Fruit fly (Drosophila melanogaster): ENCODE measurements around the gene CG42813.

Gene CG42813

dm6 chr3R:27203856-27204255, 24.5 kb downstream of the CG42813 start:
- TF ChIP-seq ss (GFP tag; optimal IDR thresholded peaks at IDR 0.05): peak in 1 of 2 experiments; percentile 60
- TF ChIP-seq Eip78C (GFP tag): peak; percentile 60
- no peak for TF ChIP-seq CG8319 (GFP tag; optimal IDR thresholded peaks at IDR 0.05)

- TF ChIP-seq Hr38 (GFP tag; optimal IDR thresholded peaks at IDR 0.05): no peak
- peak; percentile 34 for TF ChIP-seq fkh (GFP tag; optimal IDR thresholded peaks at IDR 0.05)
- no peak for TF ChIP-seq CG11762 (GFP tag; optimal IDR thresholded peaks at IDR 0.05; ENCODE audit: insufficient read depth)
- TF ChIP-seq Eip78C (GFP tag): no peak
- no peak for TF ChIP-seq Gug (GFP tag; IDR thresholded peaks at IDR 0.05)
- TF ChIP-seq CG16779 (tag; optimal IDR thresholded peaks at IDR 0.05): no peak
Observed at dm6 chr3R:27202330-27202729, 26.0 kb downstream of the CG42813 start.

dm6 chr3R:27201538-27202281, 26.7 kb downstream of the CG42813 start:
- peak; percentile 82 for TF ChIP-seq CG10631 (GFP tag; optimal IDR thresholded peaks at IDR 0.05)
- peak; percentile 93 for TF ChIP-seq Ets96B (tag; optimal IDR thresholded peaks at IDR 0.05)
- TF ChIP-seq net (GFP tag; optimal IDR thresholded peaks at IDR 0.05): peak; percentile 53
- TF ChIP-seq CG6792 (GFP tag; optimal IDR thresholded peaks at IDR 0.05): peak; percentile 65
- TF ChIP-seq dac (GFP tag; optimal IDR thresholded peaks at IDR 0.05): no peak
- peak; percentile 43 for TF ChIP-seq Lpt (GFP tag; optimal IDR thresholded peaks at IDR 0.05)
- peak; percentile 64 for TF ChIP-seq CG9139 (GFP tag; optimal IDR thresholded peaks at IDR 0.05)
- TF ChIP-seq vri (GFP tag; optimal IDR thresholded peaks at IDR 0.05): peak; percentile 44
- peak; percentile 37 for TF ChIP-seq fd85E (GFP tag; optimal IDR thresholded peaks at IDR 0.05)
- peak; percentile 79 for TF ChIP-seq fd59A (GFP tag; optimal IDR thresholded peaks at IDR 0.05)
- no peak for TF ChIP-seq CG11294 (GFP tag; IDR thresholded peaks at IDR 0.05)
- peak; percentile 68 for TF ChIP-seq CG8632 (GFP tag; optimal IDR thresholded peaks at IDR 0.05)
- peak; percentile 36; the same call in 1 of the 2 replicates for TF ChIP-seq CG15336 (GFP tag; IDR thresholded peaks at IDR 0.05)
- TF ChIP-seq salr (GFP tag; optimal IDR thresholded peaks at IDR 0.05): peak; percentile 18 to 54
- peak; percentile 28 for TF ChIP-seq CG7368 (GFP tag; optimal IDR thresholded peaks at IDR 0.05)
- peak; percentile 43 for TF ChIP-seq pdm3 (GFP tag; optimal IDR thresholded peaks at IDR 0.05)
- peak; percentile 63 for TF ChIP-seq Smox (GFP tag; optimal IDR thresholded peaks at IDR 0.05)
- TF ChIP-seq dsx (GFP tag; optimal IDR thresholded peaks at IDR 0.05; ENCODE audit: poor library complexity, severe bottlenecking): peak; percentile 77
- no peak for TF ChIP-seq Eip93F (GFP tag; optimal IDR thresholded peaks at IDR 0.05)
- peak; percentile 76 for TF ChIP-seq esn (GFP tag; optimal IDR thresholded peaks at IDR 0.05)
- peak; percentile 37 for TF ChIP-seq CG8319 (GFP tag; optimal IDR thresholded peaks at IDR 0.05)
- TF ChIP-seq Hr4 (GFP tag; optimal IDR thresholded peaks at IDR 0.05): peak; percentile 15
- TF ChIP-seq CG31627 (GFP tag; optimal IDR thresholded peaks at IDR 0.05): peak; percentile 33
- TF ChIP-seq CG34406 (GFP tag; optimal IDR thresholded peaks at IDR 0.05): peak; percentile 65
- TF ChIP-seq CG16779 (tag; optimal IDR thresholded peaks at IDR 0.05): peak; percentile 64
- no peak for TF ChIP-seq eg (GFP tag; IDR thresholded peaks at IDR 0.05)
- TF ChIP-seq ss (GFP tag; optimal IDR thresholded peaks at IDR 0.05): peak; percentile 68 to 77
- TF ChIP-seq CG6854 (GFP tag; optimal IDR thresholded peaks at IDR 0.05): peak; percentile 79
- peak; percentile 18 for TF ChIP-seq Ets21C (GFP tag; optimal IDR thresholded peaks at IDR 0.05)
- peak; percentile 92 for TF ChIP-seq Eip78C (GFP tag)
- peak; percentile 75 for TF ChIP-seq achi (GFP tag; optimal IDR thresholded peaks at IDR 0.05)
- peak; percentile 55 for TF ChIP-seq lz (GFP tag; optimal IDR thresholded peaks at IDR 0.05)
- TF ChIP-seq CG11902 (GFP tag; optimal IDR thresholded peaks at IDR 0.05): peak; percentile 25
- TF ChIP-seq Gug (GFP tag; IDR thresholded peaks at IDR 0.05): no peak
- peak; percentile 75 for TF ChIP-seq CG3919 (GFP tag; optimal IDR thresholded peaks at IDR 0.05)
- TF ChIP-seq Sox14 (GFP tag; optimal IDR thresholded peaks at IDR 0.05): peak; percentile 32
- peak; percentile 63 for TF ChIP-seq CG11762 (GFP tag; optimal IDR thresholded peaks at IDR 0.05; ENCODE audit: insufficient read depth)
- TF ChIP-seq CG1621 (tag; optimal IDR thresholded peaks at IDR 0.05): peak; percentile 12
- peak; percentile 48 for TF ChIP-seq topi (GFP tag; optimal IDR thresholded peaks at IDR 0.05)
- peak; percentile 11 for TF ChIP-seq CG4318 (GFP tag; optimal IDR thresholded peaks at IDR 0.05)
- peak; percentile 71 for TF ChIP-seq cyc (GFP tag; optimal IDR thresholded peaks at IDR 0.05)
- TF ChIP-seq CG10669 (GFP tag; optimal IDR thresholded peaks at IDR 0.05): peak; percentile 81
- peak; percentile 62 for TF ChIP-seq Eip75B (GFP tag; optimal IDR thresholded peaks at IDR 0.05)

Measured in whole organism, prepupa.